Fruit fly (Drosophila melanogaster) whole organism, embryonic: Measurements from ENCODE around the gene CG13978.

Source experiments
- Bgb ChIP-seq: fragments of 200-800 bp; sonication (Bioruptor generic); IDR thresholded peaks from 2 replicates; pipeline ENCODE4 v1.3.6; 2022; ENCODE audit warnings: missing biosample characterization, missing genetic modification characterization; ENCODE audit not compliant: partially characterized antibody
- CG10959 ChIP-seq: fragments of 200-800 bp; sonication (Bioruptor generic); IDR thresholded peaks from 2 replicates; pipeline ENCODE4 v1.3.6; 2022; ENCODE audit warnings: missing biosample characterization, missing genetic modification characterization
- CG12219 ChIP-seq: fragments of 200-800 bp; sonication (Bioruptor generic); optimal IDR thresholded peaks from 3 replicates; lab custom pipeline; 2018; ENCODE audit warnings: missing biosample characterization, mild to moderate bottlenecking, missing genetic modification characterization
- CG13424 ChIP-seq: fragments of 200-800 bp; sonication (Bioruptor generic); optimal IDR thresholded peaks from 2 replicates; lab custom pipeline; 2019; ENCODE audit warnings: missing biosample characterization, mild to moderate bottlenecking, missing genetic modification characterization, moderate library complexity
- CG14710 ChIP-seq: fragments of 200-800 bp; sonication (Bioruptor generic); optimal IDR thresholded peaks from 3 replicates; lab custom pipeline; 2019; ENCODE audit warnings: missing biosample characterization, mild to moderate bottlenecking, missing genetic modification characterization, moderate library complexity
- CG15269 ChIP-seq: fragments of 200-800 bp; sonication (Bioruptor generic); optimal IDR thresholded peaks from 2 replicates; lab custom pipeline; 2018; ENCODE audit warnings: missing biosample characterization, mild to moderate bottlenecking, missing genetic modification characterization, moderate library complexity
- CG16779 ChIP-seq: fragments of 200-800 bp; sonication (Bioruptor generic); IDR thresholded peaks from 2 replicates; pipeline ENCODE4 v1.3.6; 2022; ENCODE audit warnings: missing biosample characterization, missing genetic modification characterization
- CG18599 ChIP-seq: fragments of 200-800 bp; sonication (Bioruptor generic); optimal IDR thresholded peaks from 3 replicates; lab custom pipeline; 2017; ENCODE audit warnings: missing biosample characterization, missing genetic modification characterization, mild to moderate bottlenecking, moderate library complexity, missing genetic modification reagents
- CG34422 ChIP-seq: fragments of 200-800 bp; sonication (Bioruptor generic); IDR thresholded peaks from 3 replicates; pipeline ENCODE4 v1.3.6; 2022; ENCODE audit warnings: missing biosample characterization, missing genetic modification characterization
- CG4820 ChIP-seq: fragments of 200-800 bp; sonication (Bioruptor generic); optimal IDR thresholded peaks from 3 replicates; lab custom pipeline; 2016; ENCODE audit warnings: missing biosample characterization, missing genetic modification characterization
- CG6175 ChIP-seq: fragments of 200-800 bp; sonication (Bioruptor generic); IDR thresholded peaks from 3 replicates; pipeline ENCODE4 v1.3.6; 2022; ENCODE audit warnings: missing biosample characterization, missing genetic modification characterization
- CG6689 ChIP-seq: fragments of 200-800 bp; sonication (Bioruptor generic); IDR thresholded peaks from 2 replicates; pipeline ENCODE4 v1.3.6; 2022; ENCODE audit warnings: missing biosample characterization, missing genetic modification characterization
- CG6854 ChIP-seq: fragments of 200-800 bp; sonication (Bioruptor generic); optimal IDR thresholded peaks from 3 replicates; lab custom pipeline; 2017; ENCODE audit warnings: missing biosample characterization, mild to moderate bottlenecking, missing genetic modification characterization
- CG7556 ChIP-seq: fragments of 200-800 bp; sonication (Bioruptor generic); optimal IDR thresholded peaks from 2 replicates; lab custom pipeline; 2017; ENCODE audit warnings: missing biosample characterization, mild to moderate bottlenecking, missing genetic modification characterization
- CG7928 ChIP-seq: fragments of 200-800 bp; sonication (Bioruptor generic); optimal IDR thresholded peaks from 2 replicates; lab custom pipeline; 2017; ENCODE audit warnings: missing biosample characterization, mild to moderate bottlenecking, missing genetic modification characterization
- CG8089 ChIP-seq: fragments of 200-800 bp; sonication (Bioruptor generic); optimal IDR thresholded peaks from 3 replicates; lab custom pipeline; 2016; ENCODE audit warnings: missing biosample characterization, missing genetic modification characterization
- CG9215 ChIP-seq: fragments of 200-800 bp; sonication (Bioruptor generic); IDR thresholded peaks from 2 replicates; pipeline ENCODE4 v1.3.6; 2022; ENCODE audit warnings: missing biosample characterization, missing genetic modification characterization
- CG9609 ChIP-seq: fragments of 200-800 bp; sonication (Bioruptor generic); optimal IDR thresholded peaks from 3 replicates; lab custom pipeline; 2016; ENCODE audit warnings: missing biosample characterization, missing genetic modification characterization
- CHES-1-like ChIP-seq: fragments of 200-800 bp; sonication (Bioruptor generic); optimal IDR thresholded peaks from 2 replicates; lab custom pipeline; 2016; ENCODE audit warnings: missing biosample characterization, missing genetic modification characterization
- CkIIα-i1 ChIP-seq: fragments of 200-800 bp; sonication (Bioruptor generic); IDR thresholded peaks from 2 replicates; pipeline ENCODE4 v1.3.6; 2022; ENCODE audit warnings: missing biosample characterization, missing genetic modification characterization
- D19A ChIP-seq: fragments of 200-800 bp; optimal IDR thresholded peaks from 3 replicates; lab custom pipeline; 2019; ENCODE audit warnings: missing biosample characterization, mild to moderate bottlenecking, missing genetic modification characterization, moderate library complexity
- Drgx ChIP-seq: fragments of 200-800 bp; sonication (Bioruptor generic); IDR thresholded peaks from 2 replicates; pipeline ENCODE4 v1.3.6; 2022; ENCODE audit warnings: missing biosample characterization, missing genetic modification characterization
- H2.0 ChIP-seq: fragments of 200-800 bp; sonication (Bioruptor generic); IDR thresholded peaks from 2 replicates; pipeline ENCODE4 v1.3.6; 2022; ENCODE audit warnings: missing biosample characterization, missing genetic modification characterization
- HLHmδ ChIP-seq: fragments of 200-800 bp; sonication (Bioruptor generic); optimal IDR thresholded peaks from 2 replicates; lab custom pipeline; 2018; ENCODE audit warnings: missing biosample characterization, mild to moderate bottlenecking, missing genetic modification characterization, moderate library complexity
- Hmr ChIP-seq: fragments of 200-800 bp; sonication (Bioruptor generic); optimal IDR thresholded peaks from 3 replicates; lab custom pipeline; 2017; ENCODE audit warnings: mild to moderate bottlenecking, missing biosample characterization, missing genetic modification reagents, missing genetic modification characterization
- Hmx ChIP-seq: fragments of 200-800 bp; sonication (Bioruptor generic); optimal IDR thresholded peaks from 2 replicates; lab custom pipeline; 2016; ENCODE audit warnings: missing biosample characterization, missing genetic modification characterization
- Hr3 ChIP-seq: fragments of 200-800 bp; sonication (Bioruptor generic); optimal IDR thresholded peaks from 3 replicates; lab custom pipeline; 2016; ENCODE audit warnings: missing biosample characterization, missing genetic modification characterization
- Hr51 ChIP-seq, 2 experiments: fragments of 200-800 bp; sonication (Bioruptor generic); optimal IDR thresholded peaks; 2 replicates in 1 of 2; 3 replicates in 1 of 2; lab custom pipeline; 2016 to 2018; ENCODE audit warnings: missing biosample characterization in 2 of 2, missing genetic modification characterization in 2 of 2, mild to moderate bottlenecking in 1 of 2, moderate library complexity in 1 of 2
- PHDP ChIP-seq: fragments of 200-800 bp; sonication (Bioruptor generic); optimal IDR thresholded peaks from 3 replicates; lab custom pipeline; 2018; ENCODE audit warnings: missing biosample characterization, mild to moderate bottlenecking, missing genetic modification characterization, moderate library complexity
- Rx ChIP-seq: fragments of 200-800 bp; sonication (Bioruptor generic); IDR thresholded peaks from 2 replicates; pipeline ENCODE4 v1.3.6; 2022; ENCODE audit warnings: missing biosample characterization, missing genetic modification characterization
- Sox102F ChIP-seq: fragments of 200-800 bp; sonication (Bioruptor generic); optimal IDR thresholded peaks from 2 replicates; lab custom pipeline; 2018; ENCODE audit warnings: missing biosample characterization, mild to moderate bottlenecking, missing genetic modification characterization, moderate library complexity
- Sry-β ChIP-seq: fragments of 200-800 bp; sonication (Bioruptor generic); optimal IDR thresholded peaks from 2 replicates; lab custom pipeline; 2018; ENCODE audit warnings: missing biosample characterization, mild to moderate bottlenecking, missing genetic modification characterization, moderate library complexity
- Taf1 ChIP-seq: fragments of 200-800 bp; sonication (Bioruptor generic); IDR thresholded peaks from 2 replicates; pipeline ENCODE4 v1.3.6; 2022; ENCODE audit warnings: missing biosample characterization, missing genetic modification characterization
- Xrp1 ChIP-seq: fragments of 200-800 bp; sonication (Bioruptor generic); IDR thresholded peaks from 2 replicates; pipeline ENCODE4 v1.3.6; 2022; ENCODE audit warnings: missing biosample characterization, missing genetic modification characterization
- abd-A ChIP-seq: fragments of 200-800 bp; sonication (Bioruptor generic); optimal IDR thresholded peaks from 3 replicates; lab custom pipeline; 2019; ENCODE audit warnings: missing biosample characterization, mild to moderate bottlenecking, missing genetic modification characterization, moderate library complexity
- aop ChIP-seq: fragments of 200-800 bp; sonication (Bioruptor generic); IDR thresholded peaks from 2 replicates; pipeline ENCODE4 v1.3.6; 2022; ENCODE audit warnings: missing biosample characterization, missing genetic modification characterization
- az2 ChIP-seq: fragments of 200-800 bp; sonication (Bioruptor generic); optimal IDR thresholded peaks from 3 replicates; lab custom pipeline; 2016; ENCODE audit warnings: missing biosample characterization, missing genetic modification characterization
- cad ChIP-seq: fragments of >200 bp; optimal IDR thresholded peaks from 2 replicates; lab custom pipeline; 2017; ENCODE audit warnings: missing biosample characterization, missing genetic modification characterization
- ci ChIP-seq: fragments of 200-800 bp; sonication (Bioruptor generic); IDR thresholded peaks from 3 replicates; pipeline ENCODE4 v1.3.6; 2022; ENCODE audit warnings: missing biosample characterization, missing genetic modification characterization
- dan ChIP-seq: fragments of 200-800 bp; sonication (Bioruptor generic); IDR thresholded peaks from 2 replicates; pipeline ENCODE4 v1.3.6; 2022; ENCODE audit warnings: missing biosample characterization, missing genetic modification characterization
- dimm ChIP-seq: fragments of 200-800 bp; sonication (Bioruptor generic); IDR thresholded peaks from 2 replicates; pipeline ENCODE4 v1.3.6; 2022; ENCODE audit warnings: missing biosample characterization, missing genetic modification characterization
- exex ChIP-seq: fragments of 200-800 bp; sonication (Bioruptor generic); optimal IDR thresholded peaks from 4 replicates; lab custom pipeline; 2018; ENCODE audit warnings: missing biosample characterization, mild to moderate bottlenecking, missing genetic modification characterization, moderate library complexity
- hkb ChIP-seq, 2 experiments: fragments of 200-800 bp in 1 of 2; fragments of >200 bp in 1 of 2; sonication (Bioruptor generic) in 1 of 2; IDR thresholded peaks in 1 of 2; optimal IDR thresholded peaks in 1 of 2; 2 replicates each; pipeline versions ENCODE4 v1.3.6 to Lab custom; 2017 to 2022; ENCODE audit warnings: missing biosample characterization in 1 of 2, missing genetic modification characterization in 1 of 2
- ind ChIP-seq: fragments of 200-800 bp; sonication (Bioruptor generic); optimal IDR thresholded peaks from 3 replicates; lab custom pipeline; 2016; ENCODE audit warnings: missing biosample characterization, missing genetic modification characterization
- lilli ChIP-seq: fragments of 200-800 bp; sonication (Bioruptor generic); optimal IDR thresholded peaks from 3 replicates; lab custom pipeline; 2016; ENCODE audit warnings: missing biosample characterization, missing genetic modification characterization
- lola ChIP-seq, 3 experiments: fragments of >200 bp in 2 of 3; fragments of 200-800 bp in 1 of 3; sonication (Bioruptor generic) in 1 of 3; optimal IDR thresholded peaks; 2 replicates each; lab custom pipeline; 2017 to 2019; ENCODE audit warnings: missing biosample characterization in 3 of 3, missing genetic modification characterization in 3 of 3, mild to moderate bottlenecking in 1 of 3, moderate library complexity in 1 of 3
- mam ChIP-seq: fragments of 200-800 bp; sonication (Bioruptor generic); optimal IDR thresholded peaks from 3 replicates; lab custom pipeline; 2016; ENCODE audit warnings: missing biosample characterization, missing genetic modification characterization
- sc ChIP-seq, 3 experiments: fragments of >200 bp in 2 of 3; fragments of 200-800 bp in 1 of 3; sonication (Bioruptor generic) in 1 of 3; optimal IDR thresholded peaks; 2 replicates in 2 of 3; 3 replicates in 1 of 3; lab custom pipeline; 2017; ENCODE audit warnings: mild to moderate bottlenecking in 1 of 3, missing biosample characterization in 1 of 3, missing genetic modification characterization in 1 of 3, missing genetic modification reagents in 1 of 3
- slp2 ChIP-seq: fragments of 200-800 bp; sonication (Bioruptor generic); optimal IDR thresholded peaks from 2 replicates; lab custom pipeline; 2016; ENCODE audit warnings: missing biosample characterization, missing genetic modification characterization
- sna ChIP-seq: fragments of 200-800 bp; sonication (Bioruptor generic); IDR thresholded peaks from 2 replicates; pipeline ENCODE4 v1.3.6; 2022; ENCODE audit warnings: missing biosample characterization, missing genetic modification characterization; ENCODE audit not compliant: partially characterized antibody

The CG13978 gene

dm6 chr3R:27440628-27441027, 23.4 kb upstream of the CG13978 start, which contains the start of gene CG44290 (continued):
- TF ChIP-seq CHES-1-like (GFP tag; lab: Kevin White, UChicago), result no peak
- TF ChIP-seq CG18599 (GFP tag; lab: Kevin White, UChicago), result peak; percentile 52
- TF ChIP-seq cad, result no peak
- no peak for TF ChIP-seq dimm (GFP tag; lab: Robert Waterston, UW)
- TF ChIP-seq exex (tag; lab: Kevin White, UChicago), result no peak
- no peak for TF ChIP-seq CG9215 (GFP tag; lab: Robert Waterston, UW)
- TF ChIP-seq ci (GFP tag; lab: Robert Waterston, UW), result 0 out of 3 replicates have a peak, but pooled peaks have one; percentile 24
- no peak for TF ChIP-seq mam
- no peak for TF ChIP-seq Drgx (GFP tag; lab: Robert Waterston, UW)
- no peak for TF ChIP-seq dan (GFP tag; lab: Robert Waterston, UW)
- TF ChIP-seq CG6854 (GFP tag; lab: Kevin White, UChicago), result no peak
- TF ChIP-seq Hr51 (GFP tag; optimal IDR thresholded peaks at IDR 0.05; lab: Kevin White, UChicago), result peak in 1 of 2 experiments; percentile 32
- no peak for TF ChIP-seq Hr3 (GFP tag; lab: Kevin White, UChicago)
- TF ChIP-seq az2 (GFP tag; lab: Kevin White, UChicago), result peak; percentile 20
- TF ChIP-seq lilli (GFP tag; lab: Kevin White, UChicago), result no peak
- peak; percentile 58 for TF ChIP-seq CG6689
- peak; percentile 53 for TF ChIP-seq CG7556 (GFP tag; lab: Kevin White, UChicago)
- no peak for TF ChIP-seq Hmr (GFP tag; lab: Kevin White, UChicago)
- no peak for TF ChIP-seq Sry-β
- TF ChIP-seq CG8089 (GFP tag; lab: Kevin White, UChicago), result no peak
- no peak for TF ChIP-seq Rx
- peak; percentile 62 for TF ChIP-seq D19A
- no peak for TF ChIP-seq PHDP
- TF ChIP-seq CG13424, result peak; percentile 39
- no peak for TF ChIP-seq HLHmδ (GFP tag; lab: Kevin White, UChicago)
- no peak for TF ChIP-seq ind (GFP tag; lab: Kevin White, UChicago)
- no peak for TF ChIP-seq CG6175 (GFP tag; lab: Robert Waterston, UW)
- TF ChIP-seq CG4820 (GFP tag; lab: Kevin White, UChicago), result peak; percentile 36
- TF ChIP-seq CG7928 (GFP tag; lab: Kevin White, UChicago), result no peak
- no peak for TF ChIP-seq Taf1 (GFP tag; lab: Robert Waterston, UW)
- peak; percentile 58 for TF ChIP-seq CG14710 (tag; lab: Kevin White, UChicago)
- TF ChIP-seq CG10959, result peak; percentile 58
- TF ChIP-seq hkb (optimal IDR thresholded peaks at IDR 0.05; lab: Kevin White, UChicago), result no peak
- TF ChIP-seq hkb (GFP tag; IDR thresholded peaks at IDR 0.05; lab: Robert Waterston, UW), result 0 out of 2 replicates have a peak, but pooled peaks have one; percentile 36
- peak; percentile 25 for TF ChIP-seq CG12219 (GFP tag; lab: Kevin White, UChicago)
- peak; percentile 30 for TF ChIP-seq Sox102F (GFP tag; lab: Kevin White, UChicago)
- peak; percentile 21 for TF ChIP-seq slp2 (GFP tag; lab: Kevin White, UChicago)
- TF ChIP-seq sc (optimal IDR thresholded peaks at IDR 0.05; lab: Kevin White, UChicago), result no peak
- TF ChIP-seq sc (GFP tag; optimal IDR thresholded peaks at IDR 0.05; lab: Kevin White, UChicago), result peak; percentile 6
- TF ChIP-seq H2.0, result no peak
- TF ChIP-seq CG34422, result no peak
- no peak for TF ChIP-seq Hmx
- no peak for TF ChIP-seq abd-A (tag; lab: Kevin White, UChicago)
- no peak for TF ChIP-seq Bgb
- TF ChIP-seq lola (GFP tag; optimal IDR thresholded peaks at IDR 0.05; lab: Kevin White, UChicago), result peak in 1 of 3 experiments; percentile 73
- no peak for TF ChIP-seq CG9609 (GFP tag; lab: Kevin White, UChicago)
- TF ChIP-seq aop, result no peak
- TF ChIP-seq sna (GFP tag; lab: Robert Waterston, UW), result no peak
- no peak for TF ChIP-seq CkIIα-i1 (GFP tag; lab: Robert Waterston, UW)
- no peak for TF ChIP-seq CG16779 (GFP tag; lab: Robert Waterston, UW)
- TF ChIP-seq Xrp1, result peak; percentile 83
- no peak for TF ChIP-seq CG15269 (tag; lab: Kevin White, UChicago)
